Worm (Caenorhabditis elegans): ENCODE measurements around the gene K09B11.4.

K09B11.4 gene

ce11 chrIV:13412845-13413383 lies 16.4 kb upstream of the K09B11.4 start, which contains the start of gene gcl-1:
TSS of gene gcl-1 (minus strand) at chrIV:13412895.
- no peak for TF ChIP-seq efl-1 (GFP tag; optimal IDR thresholded peaks at IDR 0.05)
- peak; percentile 28; the same call in 1 of the 2 replicates for TF ChIP-seq hmg-1.2 (GFP tag; IDR thresholded peaks at IDR 0.05)

ce11 chrIV:13415739-13416271 lies 13.5 kb upstream of the K09B11.4 start, which contains the start of the genes pik-1 and aptf-2:
TSS of gene pik-1 (plus strand) at chrIV:13416041.
TSS of gene aptf-2 (minus strand) at chrIV:13416051.
- no peak for TF ChIP-seq gei-17 (GFP tag; optimal IDR thresholded peaks at IDR 0.05)
- no peak for TF ChIP-seq somi-1 (GFP tag; optimal IDR thresholded peaks at IDR 0.05)
- TF ChIP-seq dpff-1 (tag; optimal IDR thresholded peaks at IDR 0.05), result no peak
- no peak for TF ChIP-seq bed-1 (GFP tag; IDR thresholded peaks at IDR 0.05)
- TF ChIP-seq F10E7.11 (tag; optimal IDR thresholded peaks at IDR 0.05), result no peak
- TF ChIP-seq egrh-3 (GFP tag; IDR thresholded peaks at IDR 0.05), result no peak
- no peak for TF ChIP-seq nhr-179 (tag; optimal IDR thresholded peaks at IDR 0.05)
- no peak for TF ChIP-seq F55B11.4 (tag; optimal IDR thresholded peaks at IDR 0.05; ENCODE audit: borderline replicate concordance, insufficient read depth)
- no peak for TF ChIP-seq mcd-1 (GFP tag; IDR thresholded peaks at IDR 0.05)
- TF ChIP-seq efl-1 (GFP tag; optimal IDR thresholded peaks at IDR 0.05), result peak; percentile 91
- TF ChIP-seq ztf-22 (GFP tag; optimal IDR thresholded peaks at IDR 0.05), result no peak
- no peak for TF ChIP-seq ceh-100 (GFP tag; IDR thresholded peaks at IDR 0.05)
- peak; percentile 54 for TF ChIP-seq dpl-1 (GFP tag; optimal IDR thresholded peaks at IDR 0.05)
- TF ChIP-seq ceh-40 (GFP tag; IDR thresholded peaks at IDR 0.05), result no peak
- TF ChIP-seq madf-8 (GFP tag; conservative IDR thresholded peaks at IDR 0.05), result peak; percentile 69
- TF ChIP-seq unc-130 (GFP tag; optimal IDR thresholded peaks at IDR 0.05), result no peak
- TF ChIP-seq ceh-79 (tag; optimal IDR thresholded peaks at IDR 0.05), result no peak
- no peak for TF ChIP-seq C06A6.2 (GFP tag; conservative IDR thresholded peaks at IDR 0.05)
- no peak for TF ChIP-seq sptf-2 (GFP tag; optimal IDR thresholded peaks at IDR 0.05)
- no peak for TF ChIP-seq ceh-58 (GFP tag; IDR thresholded peaks at IDR 0.05)
- TF ChIP-seq rec-8 (tag; optimal IDR thresholded peaks at IDR 0.05), result no peak
- no peak for TF ChIP-seq ceh-27 (GFP tag; optimal IDR thresholded peaks at IDR 0.05)
- TF ChIP-seq zim-3 (tag; optimal IDR thresholded peaks at IDR 0.05), result no peak
- no peak for TF ChIP-seq akir-1 (GFP tag; optimal IDR thresholded peaks at IDR 0.05)
- peak in 1 of 3 experiments; percentile 3 for TF ChIP-seq lin-35 (GFP tag; optimal IDR thresholded peaks at IDR 0.05)
- no peak for TF ChIP-seq him-1 (tag; optimal IDR thresholded peaks at IDR 0.05)
- TF ChIP-seq snpc-3.4 (tag; optimal IDR thresholded peaks at IDR 0.05), result no peak
- TF ChIP-seq ztf-28 (GFP tag; IDR thresholded peaks at IDR 0.05), result no peak
- no peak for TF ChIP-seq cebp-2 (GFP tag; IDR thresholded peaks at IDR 0.05)
- no peak for TF ChIP-seq Y53F4B.3 (GFP tag; IDR thresholded peaks at IDR 0.05)
- TF ChIP-seq tbx-9 (tag; optimal IDR thresholded peaks at IDR 0.05; ENCODE audit: borderline replicate concordance), result no peak
- TF ChIP-seq tbp1 (GFP tag; optimal IDR thresholded peaks at IDR 0.05), result no peak
- no peak; the same call in 1 of the 2 replicates for TF ChIP-seq hmg-1.2 (GFP tag; IDR thresholded peaks at IDR 0.05)
- no peak for TF ChIP-seq madf-10 (tag; optimal IDR thresholded peaks at IDR 0.05)
- TF ChIP-seq nhr-90 (tag; optimal IDR thresholded peaks at IDR 0.05), result no peak
- TF ChIP-seq F39B2.1 (GFP tag; IDR thresholded peaks at IDR 0.05), result no peak
- TF ChIP-seq attf-5 (GFP tag; optimal IDR thresholded peaks at IDR 0.05), result no peak
- no peak for TF ChIP-seq dox-1 (GFP tag; IDR thresholded peaks at IDR 0.05)
- TF ChIP-seq B0019.2 (GFP tag; conservative IDR thresholded peaks at IDR 0.05), result no peak
- no peak for TF ChIP-seq C17E4.6 (GFP tag; IDR thresholded peaks at IDR 0.05)
- no peak for TF ChIP-seq chd-7 (tag; optimal IDR thresholded peaks at IDR 0.05)
- no peak for TF ChIP-seq F37B4.10 (GFP tag; IDR thresholded peaks at IDR 0.05)
- TF ChIP-seq pbrm-1 (GFP tag; IDR thresholded peaks at IDR 0.05), result no peak
- TF ChIP-seq lin-54 (GFP tag; optimal IDR thresholded peaks at IDR 0.05), result peak; percentile 15
- TF ChIP-seq fkh-3 (tag; optimal IDR thresholded peaks at IDR 0.05), result no peak
- no peak for TF ChIP-seq ztf-25 (GFP tag; IDR thresholded peaks at IDR 0.05)

Data from whole organism, young adult.